In genomic region chrII:1477295-1477694, ce11 we compare ENCODE assay signal across 2 worm cellular contexts.
TF ChIP-seq lines count a peak whose summit lies in the region.

No protein-coding gene starts in this region.

TF ChIP-seq in whole organism, L4 larva, 104 proteins besides CTCF, POLR2A, EP300 and RAD21:
- TF ChIP-seq pha-4 (GFP tag; IDR thresholded peaks at IDR 0.05; lab: Robert Waterston, UW) (0 out of 2 replicates have a peak, but pooled peaks have one; percentile 9), pha-4 (tag; optimal IDR thresholded peaks at IDR 0.05; lab: Kevin White, UChicago) (no peak), Y5F2A.4 (GFP tag; optimal IDR thresholded peaks at IDR 0.05; lab: Kevin White, UChicago) (no peak), lin-38 (GFP tag; IDR thresholded peaks at IDR 0.05; lab: Robert Waterston, UW) (0 out of 2 replicates have a peak, but pooled peaks have one; percentile 17)

TF ChIP-seq in whole organism, young adult, 124 proteins besides CTCF, POLR2A, EP300 and RAD21:
- no peak for TF ChIP-seq bed-2 (GFP tag; IDR thresholded peaks at IDR 0.05; lab: Robert Waterston, UW)
- no peak for TF ChIP-seq nhr-120 (GFP tag; IDR thresholded peaks at IDR 0.05; lab: Robert Waterston, UW)
- TF ChIP-seq rpc-1 (optimal IDR thresholded peaks at IDR 0.05; lab: Kevin White, UChicago), result peak; percentile 39
- peak; percentile 71 for TF ChIP-seq rpc-1 (tag; optimal IDR thresholded peaks at IDR 0.05; lab: Kevin White, UChicago)
- peak; percentile 57 for TF ChIP-seq B0261.1 (tag; optimal IDR thresholded peaks at IDR 0.05; lab: Kevin White, UChicago)
- TF ChIP-seq rec-8 (tag; optimal IDR thresholded peaks at IDR 0.05; lab: Kevin White, UChicago), result peak in 1 of 2 experiments; percentile 2
- peak; percentile 82 for TF ChIP-seq tbp1 (GFP tag; optimal IDR thresholded peaks at IDR 0.05; lab: Kevin White, UChicago)
